Worm (Caenorhabditis elegans) whole organism, mixed stage, embryonic: ENCODE measurements around the gene spsb-2.

Source experiments
- sem-2 ChIP-seq: fragments of 200-800 bp; sonication (Bioruptor generic); optimal IDR thresholded peaks from 2 replicates; lab custom pipeline; 2018; ENCODE audit warnings: mild to moderate bottlenecking, missing genetic modification characterization, missing compliant biosample characterization
- unc-39 ChIP-seq: fragments of 150-350 bp; optimal IDR thresholded peaks from 2 replicates; lab custom pipeline; 2014; ENCODE audit warnings: missing biosample characterization, missing genetic modification characterization

DNA sequence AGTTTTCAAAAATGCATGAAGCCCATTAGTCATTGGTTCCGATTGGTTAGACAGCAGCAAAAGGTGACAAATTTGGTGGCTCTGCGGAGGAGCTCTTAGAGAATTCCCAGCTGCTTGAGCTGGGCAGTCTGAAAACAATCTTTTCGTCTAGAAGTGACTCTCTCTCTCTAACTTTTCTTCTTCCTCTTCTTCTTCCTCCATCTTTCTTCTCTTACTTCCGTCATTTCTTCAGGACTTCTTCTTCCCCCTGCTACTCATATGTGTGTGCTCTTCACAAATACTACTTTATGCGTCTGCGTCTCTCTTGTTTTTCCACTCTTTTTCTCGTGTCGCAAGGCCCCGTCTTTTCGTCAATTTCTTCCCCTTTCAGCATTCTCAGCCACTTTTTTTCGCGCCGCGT, 40.2 kb upstream of the spsb-2 start:
- TF ChIP-seq sem-2 (GFP tag; lab: Kevin White, UChicago) (no peak), unc-39 (tag; lab: Kevin White, UChicago) (no peak)
